Fruit fly (Drosophila melanogaster): ENCODE measurements around the gene CG12426.

The CG12426 gene

dm6 chr3R:27916355-27917019, 44.3 kb upstream of the CG12426 start, which contains the start of the genes CG5003 and mRpS22 (continued):
- no peak for TF ChIP-seq Lpt (GFP tag; optimal IDR thresholded peaks at IDR 0.05)
- TF ChIP-seq Sry-β (GFP tag; optimal IDR thresholded peaks at IDR 0.05) = peak; percentile 81
- no peak for TF ChIP-seq Rx (GFP tag; IDR thresholded peaks at IDR 0.05)
- no peak for TF ChIP-seq Myb (GFP tag; optimal IDR thresholded peaks at IDR 0.05)
- peak; percentile 69 for TF ChIP-seq sqz (GFP tag; optimal IDR thresholded peaks at IDR 0.05)
- TF ChIP-seq ems (GFP tag; optimal IDR thresholded peaks at IDR 0.05) = no peak
- no peak for TF ChIP-seq peb (GFP tag; IDR thresholded peaks at IDR 0.05)
- TF ChIP-seq ftz-f1 (GFP tag; optimal IDR thresholded peaks at IDR 0.05) = no peak
- TF ChIP-seq MESR4 (GFP tag; optimal IDR thresholded peaks at IDR 0.05) = peak; percentile 84
- no peak for TF ChIP-seq CG43689 (GFP tag; IDR thresholded peaks at IDR 0.05)
- no peak for TF ChIP-seq seq (GFP tag; IDR thresholded peaks at IDR 0.05)
- TF ChIP-seq corto (GFP tag; optimal IDR thresholded peaks at IDR 0.05) = no peak
- TF ChIP-seq Doc2 (GFP tag; IDR thresholded peaks at IDR 0.05) = no peak
- peak; percentile 45; the same call in 1 of the 2 replicates for TF ChIP-seq unc-4 (GFP tag; IDR thresholded peaks at IDR 0.05; ENCODE audit: partially characterized antibody)
- TF ChIP-seq Gsc (GFP tag; IDR thresholded peaks at IDR 0.05) = no peak
- TF ChIP-seq CG31441 (GFP tag; IDR thresholded peaks at IDR 0.05) = peak; percentile 64
- TF ChIP-seq klu (GFP tag; IDR thresholded peaks at IDR 0.05) = peak; percentile 21; the same call in 1 of the 2 replicates
- no peak for TF ChIP-seq luna (GFP tag; optimal IDR thresholded peaks at IDR 0.05)
- TF ChIP-seq CG10979 (tag; optimal IDR thresholded peaks at IDR 0.05) = peak; percentile 40
- peak; percentile 47 for TF ChIP-seq dmrt11E (tag; optimal IDR thresholded peaks at IDR 0.05)
- no peak for TF ChIP-seq Ravus (GFP tag; IDR thresholded peaks at IDR 0.05)
- peak; percentile 29; the same call in 1 of the 2 replicates for TF ChIP-seq CG14441 (GFP tag; IDR thresholded peaks at IDR 0.05)
- TF ChIP-seq CG6791 (GFP tag; IDR thresholded peaks at IDR 0.05; ENCODE audit: partially characterized antibody) = no peak
- TF ChIP-seq D19A (tag; optimal IDR thresholded peaks at IDR 0.05) = no peak
- peak; percentile 68 for TF ChIP-seq grau (tag; optimal IDR thresholded peaks at IDR 0.05)
- TF ChIP-seq ase (GFP tag; IDR thresholded peaks at IDR 0.05) = 0 out of 3 replicates have a peak, but pooled peaks have one; percentile 8
- peak; percentile 45 for TF ChIP-seq CG9215 (GFP tag; IDR thresholded peaks at IDR 0.05)
- TF ChIP-seq trh (GFP tag; optimal IDR thresholded peaks at IDR 0.05) = no peak
- TF ChIP-seq lab (GFP tag; optimal IDR thresholded peaks at IDR 0.05) = peak; percentile 45
- no peak for TF ChIP-seq disco-r (GFP tag; optimal IDR thresholded peaks at IDR 0.05)
- TF ChIP-seq Aef1 (GFP tag; IDR thresholded peaks at IDR 0.05) = peak; percentile 33; the same call in 1 of the 3 replicates
- no peak for TF ChIP-seq run (tag; optimal IDR thresholded peaks at IDR 0.05)
- TF ChIP-seq CG12769 (tag; optimal IDR thresholded peaks at IDR 0.05) = no peak
- TF ChIP-seq Pdp1 (GFP tag; optimal IDR thresholded peaks at IDR 0.05) = peak in 1 of 2 experiments; percentile 32
- peak; percentile 49; the same call in 1 of the 3 replicates for TF ChIP-seq tgo (GFP tag; IDR thresholded peaks at IDR 0.05)
- TF ChIP-seq phol (tag; optimal IDR thresholded peaks at IDR 0.05) = peak; percentile 76
- TF ChIP-seq Mes4 (GFP tag; optimal IDR thresholded peaks at IDR 0.05) = no peak
- no peak for TF ChIP-seq psq (GFP tag; optimal IDR thresholded peaks at IDR 0.05)
- peak; percentile 7 for TF ChIP-seq HLH54F (GFP tag; optimal IDR thresholded peaks at IDR 0.05)
- peak; percentile 47 for TF ChIP-seq ewg (GFP tag; optimal IDR thresholded peaks at IDR 0.05)
- no peak; the same call in 2 of the 3 replicates for TF ChIP-seq CG34422 (GFP tag; IDR thresholded peaks at IDR 0.05)
- TF ChIP-seq vfl (GFP tag; optimal IDR thresholded peaks at IDR 0.05) = peak; percentile 11
- TF ChIP-seq exex (tag; optimal IDR thresholded peaks at IDR 0.05) = peak; percentile 48
- TF ChIP-seq CG10209 (GFP tag; optimal IDR thresholded peaks at IDR 0.05) = peak; percentile 50
- no peak for TF ChIP-seq aop (GFP tag; IDR thresholded peaks at IDR 0.05)
- TF ChIP-seq Med (GFP tag) = peak; percentile 72
- no peak for TF ChIP-seq mam (GFP tag; optimal IDR thresholded peaks at IDR 0.05)
- TF ChIP-seq schlank (tag; optimal IDR thresholded peaks at IDR 0.05) = no peak
- peak; percentile 25 for TF ChIP-seq CG1602 (GFP tag; optimal IDR thresholded peaks at IDR 0.05)
- TF ChIP-seq CG17359 (tag; optimal IDR thresholded peaks at IDR 0.05) = peak; percentile 23

All from whole organism, embryonic.